Worm (Caenorhabditis elegans) whole organism, L4 larva: Measurements from ENCODE around the gene irg-2.

Experiments
- D1046.2 ChIP-seq: fragments of 200-800 bp; sonication (Bioruptor generic); IDR thresholded peaks from 2 replicates; pipeline ENCODE4 v1.3.6; 2022; ENCODE audit warnings: missing genetic modification characterization, missing compliant biosample characterization
- R02D3.7 ChIP-seq: fragments of 150-350 bp; sonication (generic microtip); optimal IDR thresholded peaks from 3 replicates; lab custom pipeline; 2014; ENCODE audit warnings: missing biosample characterization, missing genetic modification characterization
- Y5F2A.4 ChIP-seq: fragments of 200-800 bp; sonication (Bioruptor generic); optimal IDR thresholded peaks from 2 replicates; lab custom pipeline; 2018; ENCODE audit warnings: mild to moderate bottlenecking, missing genetic modification characterization, missing compliant biosample characterization
- Y75B8A.6 ChIP-seq: fragments of 200-800 bp; sonication (Bioruptor generic); IDR thresholded peaks from 2 replicates; pipeline ENCODE4 v1.3.6; 2022; ENCODE audit warnings: missing genetic modification reagents, missing genetic modification characterization, missing compliant biosample characterization
- aly-2 ChIP-seq: sonication (generic microtip); optimal IDR thresholded peaks from 2 replicates; lab custom pipeline; 2018; ENCODE audit warnings: missing biosample characterization, missing genetic modification characterization
- ama-1 ChIP-seq: fragments of 150-350 bp; optimal IDR thresholded peaks from 2 replicates; lab custom pipeline; 2014; ENCODE audit warnings: inconsistent platforms, mixed read lengths
- arid-1 ChIP-seq: fragments of 200-800 bp; sonication (Bioruptor generic); conservative IDR thresholded peaks from 2 replicates; pipeline ENCODE4 v1.3.6; 2022; ENCODE audit warnings: missing genetic modification reagents, missing genetic modification characterization, missing compliant biosample characterization
- attf-4 ChIP-seq: sonication (generic microtip); optimal IDR thresholded peaks from 3 replicates; lab custom pipeline; 2017; ENCODE audit warnings: missing biosample characterization, missing genetic modification characterization
- ceh-32 ChIP-seq: sonication (generic microtip); optimal IDR thresholded peaks from 2 replicates; lab custom pipeline; 2016; ENCODE audit warnings: mild to moderate bottlenecking, missing genetic modification characterization, missing compliant biosample characterization; ENCODE audit not compliant: poor library complexity
- daf-12 ChIP-seq: fragments of 150-350 bp; optimal IDR thresholded peaks from 2 replicates; lab custom pipeline; 2014; ENCODE audit warnings: missing biosample characterization, missing genetic modification reagents, missing genetic modification characterization
- daf-16 ChIP-seq, 3 experiments: sonication (generic microtip); optimal IDR thresholded peaks; 2 replicates each; lab custom pipeline; 2016 to 2017; ENCODE audit warnings: missing genetic modification characterization in 3 of 3, missing genetic modification reagents in 3 of 3, mild to moderate bottlenecking in 2 of 3, missing compliant biosample characterization in 2 of 3, missing biosample characterization in 1 of 3, moderate library complexity in 1 of 3
- dmd-6 ChIP-seq: fragments of 200-800 bp; sonication (Bioruptor generic); IDR thresholded peaks from 2 replicates; pipeline ENCODE4 v1.3.6; 2022; ENCODE audit warnings: missing genetic modification reagents, missing genetic modification characterization, missing compliant biosample characterization
- dmd-8 ChIP-seq: fragments of 200-800 bp; sonication (Bioruptor generic); IDR thresholded peaks from 2 replicates; pipeline ENCODE4 v1.3.6; 2022; ENCODE audit warnings: missing genetic modification characterization, missing compliant biosample characterization
- duxl-1 ChIP-seq: sonication (generic microtip); optimal IDR thresholded peaks from 2 replicates; lab custom pipeline; 2016; ENCODE audit warnings: mild to moderate bottlenecking, missing genetic modification characterization, moderate library complexity, missing compliant biosample characterization; ENCODE audit not compliant: poor library complexity
- hif-1 ChIP-seq, 2 experiments: sonication (generic microtip); optimal IDR thresholded peaks; 2 replicates each; lab custom pipeline; 2016 to 2017; ENCODE audit warnings: missing compliant biosample characterization in 2 of 2, missing genetic modification characterization in 2 of 2, missing genetic modification reagents in 2 of 2, missing genotype in 2 of 2, mild to moderate bottlenecking in 1 of 2
- jun-1 ChIP-seq: fragments of 150-350 bp; optimal IDR thresholded peaks from 2 replicates; lab custom pipeline; 2014; ENCODE audit warnings: missing biosample characterization, missing genetic modification reagents, missing genetic modification characterization
- lin-15B ChIP-seq: fragments of 150-350 bp; sonication (generic microtip); optimal IDR thresholded peaks from 3 replicates; lab custom pipeline; 2014; ENCODE audit warnings: missing biosample characterization, missing genetic modification characterization
- lin-39 ChIP-seq: fragments of 150-350 bp; optimal IDR thresholded peaks from 2 replicates; lab custom pipeline; 2014; ENCODE audit warnings: missing biosample characterization, missing genetic modification reagents, missing genetic modification characterization
- mdt-29 ChIP-seq: fragments of 200-800 bp; sonication (Bioruptor generic); IDR thresholded peaks from 2 replicates; pipeline ENCODE4 v1.3.6; 2022; ENCODE audit warnings: missing genetic modification reagents, missing genetic modification characterization, missing compliant biosample characterization
- mep-1 ChIP-seq: fragments of 150-350 bp; sonication (generic microtip); optimal IDR thresholded peaks from 3 replicates; lab custom pipeline; 2014; ENCODE audit warnings: missing biosample characterization, missing genetic modification characterization
- mxl-3 ChIP-seq: fragments of 200-800 bp; sonication (Bioruptor generic); optimal IDR thresholded peaks from 2 replicates; lab custom pipeline; 2018; ENCODE audit warnings: mild to moderate bottlenecking, missing genetic modification characterization, missing compliant biosample characterization
- nhr-10 ChIP-seq: fragments of 150-350 bp; optimal IDR thresholded peaks from 2 replicates; lab custom pipeline; 2014; ENCODE audit warnings: missing biosample characterization, missing genetic modification characterization
- nhr-11 ChIP-seq: fragments of 150-350 bp; optimal IDR thresholded peaks from 2 replicates; lab custom pipeline; 2014; ENCODE audit warnings: missing biosample characterization, missing genetic modification characterization
- nhr-111 ChIP-seq: fragments of 200-800 bp; sonication (Bioruptor generic); optimal IDR thresholded peaks from 2 replicates; lab custom pipeline; 2018; ENCODE audit warnings: mild to moderate bottlenecking, missing genetic modification characterization, missing compliant biosample characterization
- nhr-6 ChIP-seq: fragments of 150-350 bp; optimal IDR thresholded peaks from 2 replicates; lab custom pipeline; 2014; ENCODE audit warnings: missing biosample characterization, missing genetic modification characterization
- pqm-1 ChIP-seq: sonication (generic microtip); optimal IDR thresholded peaks from 2 replicates; lab custom pipeline; 2017; ENCODE audit warnings: missing biosample characterization, missing genetic modification characterization
- saeg-2 ChIP-seq: fragments of 200-800 bp; sonication (Bioruptor generic); IDR thresholded peaks from 2 replicates; pipeline ENCODE4 v1.3.6; 2022; ENCODE audit warnings: missing genetic modification reagents, missing genetic modification characterization, missing compliant biosample characterization
- set-16 ChIP-seq: fragments of 200-800 bp; sonication (Bioruptor generic); IDR thresholded peaks from 2 replicates; pipeline ENCODE4 v1.3.6; 2022; ENCODE audit warnings: missing genetic modification reagents, missing genetic modification characterization, missing compliant biosample characterization
- skn-1 ChIP-seq: fragments of 150-350 bp; optimal IDR thresholded peaks from 2 replicates; lab custom pipeline; 2014; ENCODE audit warnings: missing biosample characterization, missing genetic modification characterization
- spr-1 ChIP-seq: sonication (generic microtip); optimal IDR thresholded peaks from 2 replicates; lab custom pipeline; 2016; ENCODE audit warnings: mild to moderate bottlenecking, missing genetic modification characterization, missing compliant biosample characterization
- unc-130 ChIP-seq: sonication (generic microtip); optimal IDR thresholded peaks from 2 replicates; lab custom pipeline; 2016; ENCODE audit warnings: missing genetic modification reagents, missing genetic modification characterization, missing compliant biosample characterization
- vab-7 ChIP-seq: fragments of 200-800 bp; sonication (Bioruptor generic); IDR thresholded peaks from 2 replicates; pipeline ENCODE4 v1.3.6; 2022; ENCODE audit warnings: missing genetic modification reagents, missing genetic modification characterization, missing compliant biosample characterization
- zfp-3 ChIP-seq: fragments of 200-800 bp; sonication (Bioruptor generic); conservative IDR thresholded peaks from 2 replicates; pipeline ENCODE4 v1.3.6; 2022; ENCODE audit warnings: missing genetic modification reagents, missing genetic modification characterization, missing compliant biosample characterization
- zip-2 ChIP-seq: fragments of 150-350 bp; optimal IDR thresholded peaks from 2 replicates; lab custom pipeline; 2014; ENCODE audit warnings: missing biosample characterization, missing genetic modification characterization
- ztf-11 ChIP-seq: fragments of 150-350 bp; optimal IDR thresholded peaks from 2 replicates; lab custom pipeline; 2014; ENCODE audit warnings: missing biosample characterization, missing genetic modification characterization

The irg-2 gene

ce11 chrV:4035811-4036210 is 6.2 kb upstream of the irg-2 start, which contains the start of gene C49G7.13:
C49G7.13 (plus strand) TSS chrV:4036111.
- no peak for TF ChIP-seq hif-1 (tag; optimal IDR thresholded peaks at IDR 0.05; lab: Kevin White, UChicago)
- no peak for TF ChIP-seq attf-4 (tag; lab: Kevin White, UChicago)
- no peak for TF ChIP-seq set-16 (GFP tag; lab: Robert Waterston, UW)
- TF ChIP-seq daf-16 (GFP tag; optimal IDR thresholded peaks at IDR 0.05; lab: Kevin White, UChicago), result no peak
- TF ChIP-seq daf-16 (tag; optimal IDR thresholded peaks at IDR 0.05; lab: Kevin White, UChicago), result no peak
- TF ChIP-seq lin-15B (tag; lab: Kevin White, UChicago), result no peak
- TF ChIP-seq nhr-111, result no peak
- no peak for TF ChIP-seq vab-7
- TF ChIP-seq dmd-8 (GFP tag; lab: Robert Waterston, UW), result no peak
- TF ChIP-seq lin-39 (tag; lab: Kevin White, UChicago), result no peak
- no peak for TF ChIP-seq D1046.2 (GFP tag; lab: Robert Waterston, UW)
- TF ChIP-seq arid-1 (GFP tag; lab: Robert Waterston, UW), result no peak

DNA sequence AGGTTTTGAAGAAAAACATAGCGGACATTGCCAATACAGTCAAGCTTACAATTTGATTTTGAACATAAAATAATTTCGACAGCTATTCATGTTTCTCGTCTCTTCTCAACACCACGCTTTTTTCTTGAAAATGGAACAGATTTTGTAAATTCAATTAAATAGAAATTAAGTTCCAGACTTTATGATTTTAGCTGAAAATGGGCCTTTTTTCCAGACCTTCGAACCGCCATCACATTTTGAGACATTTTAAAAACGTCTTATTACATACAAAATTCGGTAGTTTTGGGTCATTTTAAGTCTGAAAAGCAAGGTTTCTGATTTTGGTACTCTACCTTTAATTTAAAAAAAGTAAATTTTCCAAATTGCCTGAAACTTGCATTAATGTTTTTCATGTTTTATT is 3.9 kb upstream of the irg-2 start, which contains the start of gene C49G7.12:
C49G7.12 (plus strand) TSS at position 301 of the 400 bp plus-strand sequence.
- TF ChIP-seq skn-1 (tag; lab: Kevin White, UChicago) (no peak), nhr-6 (no peak), spr-1 (tag; lab: Kevin White, UChicago) (no peak), mep-1 (tag; lab: Kevin White, UChicago) (no peak), duxl-1 (tag; lab: Kevin White, UChicago) (no peak), daf-16 (GFP tag; optimal IDR thresholded peaks at IDR 0.05; lab: Kevin White, UChicago) (no peak), daf-16 (tag; optimal IDR thresholded peaks at IDR 0.05; lab: Kevin White, UChicago) (no peak), pqm-1 (tag; lab: Kevin White, UChicago) (no peak), mxl-3 (no peak), unc-130 (GFP tag; lab: Kevin White, UChicago) (no peak), R02D3.7 (tag; lab: Kevin White, UChicago) (no peak), jun-1 (no peak), nhr-10 (tag; lab: Kevin White, UChicago) (no peak), daf-12 (tag; lab: Kevin White, UChicago) (no peak), zip-2 (no peak), dmd-6 (GFP tag; lab: Robert Waterston, UW) (no peak), ceh-32 (tag; lab: Kevin White, UChicago) (no peak), mdt-29 (GFP tag; lab: Robert Waterston, UW) (no peak), arid-1 (GFP tag; lab: Robert Waterston, UW) (no peak), ama-1 (lab: Kevin White, UChicago) (no peak), ztf-11 (tag; lab: Kevin White, UChicago) (no peak)

ce11 chrV:4038557-4038956 is 3.4 kb upstream of the irg-2 start:
- TF ChIP-seq Y75B8A.6 (GFP tag; lab: Robert Waterston, UW) (no peak), aly-2 (no peak), zfp-3 (no peak), zip-2 (peak; percentile 63)
- TF ChIP-seq, all 104 proteins: peak for 1

DNA sequence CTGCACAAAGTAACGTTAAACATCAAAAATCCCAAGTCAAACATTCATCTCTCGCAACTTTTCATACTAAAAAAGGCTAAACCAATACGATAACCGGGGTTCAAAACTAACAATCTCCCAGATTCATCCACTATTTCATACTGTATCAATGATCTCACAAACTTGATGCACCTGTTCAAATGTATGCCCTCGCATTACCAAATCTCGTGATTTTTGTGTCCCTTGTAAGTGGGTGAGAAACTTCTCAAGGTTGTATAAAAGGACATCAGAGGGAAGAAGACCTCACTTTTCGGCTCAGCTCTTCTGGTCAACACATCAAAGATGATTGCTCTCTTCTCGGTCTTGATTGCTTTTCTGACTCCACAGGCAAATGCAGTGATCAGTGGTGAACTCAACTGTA is 1.7 kb downstream of the irg-2 start, which contains the start of gene phat-3:
phat-3 (plus strand) TSS at position 301 of the 400 bp plus-strand sequence.
- TF ChIP-seq saeg-2 (GFP tag; lab: Robert Waterston, UW), result no peak
- TF ChIP-seq skn-1 (tag; lab: Kevin White, UChicago), result no peak
- no peak for TF ChIP-seq Y5F2A.4 (GFP tag; lab: Kevin White, UChicago)
- no peak for TF ChIP-seq set-16 (GFP tag; lab: Robert Waterston, UW)
- TF ChIP-seq spr-1 (tag; lab: Kevin White, UChicago), result no peak
- no peak for TF ChIP-seq nhr-11 (tag; lab: Kevin White, UChicago)
- TF ChIP-seq, all 104 proteins: peak for 0
